Fruit fly (Drosophila melanogaster): Measurements from ENCODE around the gene CG42780.
A peak's percentile ranks its signal among the peaks of the same experiment; 100 is the strongest.

DNA sequence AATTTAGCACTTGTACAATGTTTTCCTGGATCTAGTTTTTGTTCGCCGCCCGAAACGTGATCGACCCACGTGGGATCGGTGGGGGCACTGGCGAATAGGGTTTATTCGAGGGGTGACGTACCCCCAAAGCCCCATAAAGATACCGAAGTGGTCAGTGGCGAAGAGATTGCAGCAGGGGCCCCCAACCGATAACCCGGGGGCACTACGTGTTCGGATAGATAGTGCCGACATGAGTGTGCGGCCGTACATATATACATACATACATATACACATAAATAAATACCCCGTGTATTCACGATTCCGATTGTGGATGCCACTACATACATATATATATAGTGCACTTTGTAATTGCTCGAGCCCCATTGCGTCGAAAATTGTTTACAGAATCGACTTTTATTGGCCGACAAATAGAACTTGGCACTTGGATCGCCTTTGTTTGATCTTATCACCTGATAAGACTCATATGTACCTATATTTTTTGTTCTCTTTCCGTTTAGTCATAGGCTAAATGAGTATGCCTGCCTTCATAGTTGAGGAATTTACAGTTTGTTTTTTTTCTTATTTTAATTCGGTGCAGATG lies 28.1 kb downstream of the CG42780 start:
- TF ChIP-seq unc-4 (GFP tag; IDR thresholded peaks at IDR 0.05; ENCODE audit: partially characterized antibody) (no peak), lilli (GFP tag; optimal IDR thresholded peaks at IDR 0.05) (no peak), Dfd (GFP tag; optimal IDR thresholded peaks at IDR 0.05) (no peak), CG8388 (GFP tag; optimal IDR thresholded peaks at IDR 0.05) (no peak), unpg (GFP tag; optimal IDR thresholded peaks at IDR 0.05) (no peak), chm (GFP tag; IDR thresholded peaks at IDR 0.05) (no peak), chinmo (GFP tag; IDR thresholded peaks at IDR 0.05; ENCODE audit: partially characterized antibody) (0 out of 4 replicates have a peak, but pooled peaks have one; percentile 19), Sin3A (optimal IDR thresholded peaks at IDR 0.05) (no peak), CG9609 (GFP tag; optimal IDR thresholded peaks at IDR 0.05) (no peak), nmo (GFP tag; optimal IDR thresholded peaks at IDR 0.05) (no peak), CG15514 (GFP tag; optimal IDR thresholded peaks at IDR 0.05) (no peak), Oli (tag; optimal IDR thresholded peaks at IDR 0.05) (no peak), cato (GFP tag; optimal IDR thresholded peaks at IDR 0.05; ENCODE audit: borderline replicate concordance) (no peak), chn (GFP tag; optimal IDR thresholded peaks at IDR 0.05) (no peak)
